Worm (Caenorhabditis elegans) whole organism, young adult: ENCODE data around the gene appg-1.

ENCODE experiments used
- B0019.2 ChIP-seq: fragments of 200-800 bp; sonication (Bioruptor generic); conservative IDR thresholded peaks from 2 replicates; pipeline ENCODE4 v1.3.6; 2022; ENCODE audit warnings: missing genetic modification reagents, missing genetic modification characterization, missing compliant biosample characterization
- C17E4.6 ChIP-seq: fragments of 200-800 bp; sonication (Bioruptor generic); IDR thresholded peaks from 2 replicates; pipeline ENCODE4 v1.3.6; 2022; ENCODE audit warnings: missing genetic modification reagents, missing genetic modification characterization, missing compliant biosample characterization
- F22D6.2 ChIP-seq: sonication (generic microtip); optimal IDR thresholded peaks from 2 replicates; lab custom pipeline; 2016; ENCODE audit warnings: mild to moderate bottlenecking, missing genetic modification characterization, missing compliant biosample characterization
- F23B12.7 ChIP-seq: sonication (generic microtip); optimal IDR thresholded peaks from 2 replicates; lab custom pipeline; 2017; ENCODE audit warnings: missing genetic modification characterization, mild to moderate bottlenecking, missing compliant biosample characterization, antibody characterized with exemption, moderate library complexity; ENCODE audit not compliant: insufficient read depth
- F37B4.10 ChIP-seq: fragments of 200-800 bp; sonication (Bioruptor generic); IDR thresholded peaks from 2 replicates; pipeline ENCODE4 v1.3.6; 2022; ENCODE audit warnings: missing genetic modification characterization, missing compliant biosample characterization
- F52B5.7 ChIP-seq: sonication (generic microtip); optimal IDR thresholded peaks from 2 replicates; lab custom pipeline; 2016; ENCODE audit warnings: mild to moderate bottlenecking, missing genetic modification characterization, missing compliant biosample characterization
- F57A8.1 ChIP-seq: fragments of 200-800 bp; sonication (Bioruptor generic); optimal IDR thresholded peaks from 2 replicates; lab custom pipeline; 2018; ENCODE audit warnings: mild to moderate bottlenecking, missing genetic modification characterization, moderate library complexity, missing compliant biosample characterization
- K11D2.4 ChIP-seq: fragments of 200-800 bp; sonication (Bioruptor generic); IDR thresholded peaks from 2 replicates; pipeline ENCODE4 v1.3.6; 2022; ENCODE audit warnings: missing genetic modification reagents, missing genetic modification characterization, missing compliant biosample characterization
- ZK185.1 ChIP-seq: sonication (generic microtip); optimal IDR thresholded peaks from 2 replicates; lab custom pipeline; 2016; ENCODE audit warnings: mild to moderate bottlenecking, missing genetic modification characterization, missing compliant biosample characterization; ENCODE audit not compliant: poor library complexity, severe bottlenecking
- akir-1 ChIP-seq: fragments of 200-800 bp; sonication (Bioruptor generic); optimal IDR thresholded peaks from 2 replicates; lab custom pipeline; 2018; ENCODE audit warnings: mild to moderate bottlenecking, missing genetic modification characterization, moderate library complexity, missing compliant biosample characterization
- athp-1 ChIP-seq: sonication (generic microtip); optimal IDR thresholded peaks from 2 replicates; lab custom pipeline; 2017; ENCODE audit warnings: mild to moderate bottlenecking, missing genetic modification characterization, missing compliant biosample characterization
- attf-3 ChIP-seq: fragments of 200-800 bp; sonication (Bioruptor generic); conservative IDR thresholded peaks from 2 replicates; pipeline ENCODE4 v1.3.6; 2022; ENCODE audit warnings: missing genetic modification reagents, missing genetic modification characterization, missing compliant biosample characterization
- attf-6 ChIP-seq: fragments of 200-800 bp; sonication (Bioruptor generic); IDR thresholded peaks from 2 replicates; pipeline ENCODE4 v1.3.6; 2022; ENCODE audit warnings: missing genetic modification reagents, missing genetic modification characterization, missing compliant biosample characterization
- cebp-1 ChIP-seq, 2 experiments: fragments of 200-800 bp in 1 of 2; sonication (Bioruptor generic) in 1 of 2; sonication (generic microtip) in 1 of 2; IDR thresholded peaks in 1 of 2; optimal IDR thresholded peaks in 1 of 2; 2 replicates each; pipeline versions ENCODE4 v1.3.6 to Lab custom; 2017 to 2022; ENCODE audit warnings: missing compliant biosample characterization in 2 of 2, missing genetic modification characterization in 2 of 2, mild to moderate bottlenecking in 1 of 2, missing genetic modification reagents in 1 of 2, moderate library complexity in 1 of 2
- ceh-100 ChIP-seq: fragments of 200-800 bp; sonication (Bioruptor generic); IDR thresholded peaks from 2 replicates; pipeline ENCODE4 v1.3.6; 2022; ENCODE audit warnings: missing genetic modification reagents, missing genetic modification characterization, missing compliant biosample characterization
- ceh-40 ChIP-seq: fragments of 200-800 bp; sonication (Bioruptor generic); IDR thresholded peaks from 2 replicates; pipeline ENCODE4 v1.3.6; 2022; ENCODE audit warnings: missing genetic modification characterization, missing compliant biosample characterization
- ceh-79 ChIP-seq: sonication (generic microtip); optimal IDR thresholded peaks from 2 replicates; lab custom pipeline; 2017; ENCODE audit warnings: mild to moderate bottlenecking, missing genetic modification characterization, missing compliant biosample characterization
- ceh-91 ChIP-seq: fragments of 200-800 bp; sonication (Bioruptor generic); IDR thresholded peaks from 2 replicates; pipeline ENCODE4 v1.3.6; 2022; ENCODE audit warnings: missing genetic modification reagents, missing genetic modification characterization, missing compliant biosample characterization
- chd-7 ChIP-seq: sonication (generic microtip); optimal IDR thresholded peaks from 2 replicates; lab custom pipeline; 2016; ENCODE audit warnings: mild to moderate bottlenecking, missing genetic modification characterization, moderate library complexity, missing compliant biosample characterization
- dox-1 ChIP-seq: fragments of 200-800 bp; sonication (Bioruptor generic); IDR thresholded peaks from 2 replicates; pipeline ENCODE4 v1.3.6; 2022; ENCODE audit warnings: missing genetic modification reagents, missing genetic modification characterization, missing compliant biosample characterization
- dpff-1 ChIP-seq: sonication (generic microtip); optimal IDR thresholded peaks from 2 replicates; lab custom pipeline; 2017; ENCODE audit warnings: mild to moderate bottlenecking, missing genetic modification characterization, missing compliant biosample characterization
- dpl-1 ChIP-seq: fragments of 150-350 bp; optimal IDR thresholded peaks from 2 replicates; lab custom pipeline; 2014; ENCODE audit warnings: missing biosample characterization, missing genetic modification reagents, missing genetic modification characterization
- egl-18 ChIP-seq: fragments of 200-800 bp; sonication (Bioruptor generic); IDR thresholded peaks from 2 replicates; pipeline ENCODE4 v1.3.6; 2022; ENCODE audit warnings: missing genetic modification reagents, missing genetic modification characterization, missing compliant biosample characterization
- ekl-4 ChIP-seq: fragments of 200-800 bp; sonication (Bioruptor generic); IDR thresholded peaks from 2 replicates; pipeline ENCODE4 v1.3.6; 2022; ENCODE audit warnings: missing genetic modification reagents, missing genetic modification characterization, missing compliant biosample characterization
- gei-17 ChIP-seq: fragments of 200-800 bp; sonication (Bioruptor generic); optimal IDR thresholded peaks from 2 replicates; lab custom pipeline; 2018; ENCODE audit warnings: mild to moderate bottlenecking, missing genetic modification characterization, missing compliant biosample characterization
- hmg-1.2 ChIP-seq: fragments of 200-800 bp; sonication (Bioruptor generic); IDR thresholded peaks from 2 replicates; pipeline ENCODE4 v1.3.6; 2022; ENCODE audit warnings: missing genetic modification reagents, missing genetic modification characterization, missing compliant biosample characterization
- lag-1 ChIP-seq: fragments of 200-800 bp; sonication (Bioruptor generic); IDR thresholded peaks from 2 replicates; pipeline ENCODE4 v1.3.6; 2022; ENCODE audit warnings: missing genetic modification reagents, missing genetic modification characterization, missing compliant biosample characterization
- let-607 ChIP-seq, 2 experiments: fragments of 200-800 bp in 1 of 2; sonication (Bioruptor generic) in 1 of 2; sonication (generic microtip) in 1 of 2; optimal IDR thresholded peaks; 2 replicates each; lab custom pipeline; 2016 to 2018; ENCODE audit warnings: mild to moderate bottlenecking in 2 of 2, missing compliant biosample characterization in 2 of 2, missing genetic modification characterization in 2 of 2, moderate library complexity in 2 of 2, missing genotype in 1 of 2
- lin-26 ChIP-seq: fragments of 200-800 bp; sonication (Bioruptor generic); IDR thresholded peaks from 2 replicates; pipeline ENCODE4 v1.3.6; 2022; ENCODE audit warnings: missing genetic modification reagents, missing genetic modification characterization, missing compliant biosample characterization
- lin-35 ChIP-seq, 3 experiments: fragments of 150-350 bp in 2 of 3; sonication (generic microtip) in 1 of 3; optimal IDR thresholded peaks; 2 replicates each; lab custom pipeline; 2014 to 2018; ENCODE audit warnings: missing biosample characterization in 3 of 3, missing genetic modification characterization in 3 of 3, missing genetic modification reagents in 3 of 3
- madf-6 ChIP-seq: fragments of 200-800 bp; sonication (Bioruptor generic); IDR thresholded peaks from 2 replicates; pipeline ENCODE4 v1.3.6; 2022; ENCODE audit warnings: missing genetic modification reagents, missing genetic modification characterization, missing compliant biosample characterization
- mel-28 ChIP-seq: sonication (generic microtip); optimal IDR thresholded peaks from 2 replicates; lab custom pipeline; 2016; ENCODE audit warnings: borderline replicate concordance, mild to moderate bottlenecking, missing genetic modification characterization, missing compliant biosample characterization
- mes-4 ChIP-seq: sonication (generic microtip); optimal IDR thresholded peaks from 2 replicates; lab custom pipeline; 2016; ENCODE audit warnings: missing genotype, missing genetic modification characterization, missing compliant biosample characterization
- mxl-1 ChIP-seq: sonication (generic microtip); optimal IDR thresholded peaks from 2 replicates; lab custom pipeline; 2016; ENCODE audit warnings: missing genetic modification characterization, missing compliant biosample characterization
- nfyb-1 ChIP-seq: fragments of 200-800 bp; sonication (Bioruptor generic); IDR thresholded peaks from 2 replicates; pipeline ENCODE4 v1.3.6; 2022; ENCODE audit warnings: missing genetic modification reagents, missing genetic modification characterization, missing compliant biosample characterization
- nhr-27 ChIP-seq: fragments of 200-800 bp; sonication (Bioruptor generic); optimal IDR thresholded peaks from 2 replicates; lab custom pipeline; 2018; ENCODE audit warnings: mild to moderate bottlenecking, missing genetic modification characterization, moderate library complexity, missing compliant biosample characterization
- nhr-90 ChIP-seq: sonication (generic microtip); optimal IDR thresholded peaks from 2 replicates; lab custom pipeline; 2016; ENCODE audit warnings: missing genotype, mild to moderate bottlenecking, missing genetic modification characterization, missing compliant biosample characterization
- pbrm-1 ChIP-seq: fragments of 200-800 bp; sonication (Bioruptor generic); IDR thresholded peaks from 2 replicates; pipeline ENCODE4 v1.3.6; 2022; ENCODE audit warnings: missing genetic modification reagents, missing genetic modification characterization, missing compliant biosample characterization
- rec-8 ChIP-seq, 2 experiments: sonication (generic microtip); optimal IDR thresholded peaks; 2 replicates each; lab custom pipeline; 2016; ENCODE audit warnings: mild to moderate bottlenecking in 2 of 2, missing genetic modification characterization in 2 of 2, missing genetic modification reagents in 2 of 2, missing genotype in 2 of 2, missing biosample characterization in 1 of 2, missing compliant biosample characterization in 1 of 2, moderate library complexity in 1 of 2
- rpc-1 ChIP-seq, 2 experiments: fragments of 150-350 bp in 1 of 2; sonication (generic microtip) in 1 of 2; optimal IDR thresholded peaks; 2 replicates each; lab custom pipeline; 2014 to 2018; ENCODE audit warnings: missing biosample characterization in 1 of 2, missing genetic modification characterization in 1 of 2, missing genetic modification reagents in 1 of 2, missing genotype in 1 of 2
- sdz-38 ChIP-seq: sonication (generic microtip); optimal IDR thresholded peaks from 2 replicates; lab custom pipeline; 2016; ENCODE audit warnings: missing genotype, missing genetic modification characterization, missing compliant biosample characterization
- sea-2 ChIP-seq: fragments of 200-800 bp; sonication (Bioruptor generic); IDR thresholded peaks from 2 replicates; pipeline ENCODE4 v1.3.6; 2022; ENCODE audit warnings: missing genetic modification characterization, missing compliant biosample characterization
- tbp1 ChIP-seq: fragments of 200-800 bp; sonication (Bioruptor generic); optimal IDR thresholded peaks from 2 replicates; lab custom pipeline; 2018; ENCODE audit warnings: mild to moderate bottlenecking, missing genetic modification characterization, missing compliant biosample characterization
- tlf-1 ChIP-seq: fragments of 200-800 bp; sonication (Bioruptor generic); optimal IDR thresholded peaks from 2 replicates; lab custom pipeline; 2018; ENCODE audit warnings: mild to moderate bottlenecking, missing genetic modification characterization, missing compliant biosample characterization
- xnd-1 ChIP-seq: sonication (generic microtip); optimal IDR thresholded peaks from 2 replicates; lab custom pipeline; 2016; ENCODE audit warnings: missing genotype, missing genetic modification reagents, missing genetic modification characterization, missing compliant biosample characterization
- ztf-18 ChIP-seq: sonication (generic microtip); optimal IDR thresholded peaks from 2 replicates; lab custom pipeline; 2016; ENCODE audit warnings: missing genotype, mild to moderate bottlenecking, missing genetic modification characterization, missing compliant biosample characterization
- ztf-25 ChIP-seq: fragments of 200-800 bp; sonication (Bioruptor generic); IDR thresholded peaks from 2 replicates; pipeline ENCODE4 v1.3.6; 2022; ENCODE audit warnings: missing genetic modification reagents, missing genetic modification characterization, missing compliant biosample characterization

The appg-1 gene

ce11 chrII:10300954-10301353, 24.9 kb upstream of the appg-1 start, which contains the start of gene mdt-22 (continued):
- TF ChIP-seq ceh-79 (tag; lab: Kevin White, UChicago): no peak
- no peak for TF ChIP-seq rpc-1 (optimal IDR thresholded peaks at IDR 0.05; lab: Kevin White, UChicago)
- no peak for TF ChIP-seq rpc-1 (tag; optimal IDR thresholded peaks at IDR 0.05; lab: Kevin White, UChicago)
- peak; percentile 60 for TF ChIP-seq ztf-18 (tag; lab: Kevin White, UChicago)
- peak; percentile 89 for TF ChIP-seq dpl-1 (GFP tag; lab: Kevin White, UChicago)
- peak; percentile 17 for TF ChIP-seq nhr-90 (tag; lab: Kevin White, UChicago)
- TF ChIP-seq lin-35 (GFP tag; optimal IDR thresholded peaks at IDR 0.05; lab: Kevin White, UChicago): peak; percentile 20 to 90 (median 73)
- no peak for TF ChIP-seq mes-4
- no peak for TF ChIP-seq mel-28 (tag; lab: Kevin White, UChicago)
- no peak for TF ChIP-seq sdz-38
- TF ChIP-seq madf-6 (GFP tag; lab: Robert Waterston, UW): peak; percentile 83
- TF ChIP-seq hmg-1.2: peak; percentile 55
- peak; percentile 41 for TF ChIP-seq F52B5.7 (tag; lab: Kevin White, UChicago)
- TF ChIP-seq F23B12.7 (tag; lab: Kevin White, UChicago): peak; percentile 42
- TF ChIP-seq F57A8.1 (GFP tag; lab: Kevin White, UChicago): no peak
- TF ChIP-seq ekl-4 (GFP tag; lab: Robert Waterston, UW): peak; percentile 82
- TF ChIP-seq C17E4.6: peak; percentile 73
- TF ChIP-seq B0019.2 (GFP tag; lab: Robert Waterston, UW): 0 out of 2 replicates have a peak, but pooled peaks have one; percentile 43
- peak; percentile 34; the same call in 1 of the 2 replicates for TF ChIP-seq cebp-1 (GFP tag; IDR thresholded peaks at IDR 0.05; lab: Robert Waterston, UW)
- peak; percentile 74 for TF ChIP-seq cebp-1 (tag; optimal IDR thresholded peaks at IDR 0.05; lab: Kevin White, UChicago)
- peak; percentile 86 for TF ChIP-seq nfyb-1
- TF ChIP-seq ceh-91: no peak
- peak; percentile 66 for TF ChIP-seq pbrm-1 (GFP tag; lab: Robert Waterston, UW)
- peak; percentile 72 for TF ChIP-seq tbp1 (GFP tag; lab: Kevin White, UChicago)
- TF ChIP-seq lag-1 (GFP tag; lab: Robert Waterston, UW): no peak
- TF ChIP-seq rec-8 (tag; optimal IDR thresholded peaks at IDR 0.05; lab: Kevin White, UChicago): peak in 1 of 2 experiments; percentile 2
- peak in 1 of 2 experiments; percentile 49 for TF ChIP-seq let-607 (tag; optimal IDR thresholded peaks at IDR 0.05; lab: Kevin White, UChicago)
- no peak for TF ChIP-seq mxl-1 (tag; lab: Kevin White, UChicago)
- TF ChIP-seq attf-6 (GFP tag; lab: Robert Waterston, UW): peak; percentile 39; the same call in 1 of the 2 replicates
- TF ChIP-seq gei-17: no peak
- TF ChIP-seq dpff-1: no peak
- no peak for TF ChIP-seq F37B4.10 (GFP tag; lab: Robert Waterston, UW)
- peak; percentile 63 for TF ChIP-seq lin-26
- peak; percentile 73 for TF ChIP-seq K11D2.4 (GFP tag; lab: Robert Waterston, UW)
- TF ChIP-seq ceh-100 (GFP tag; lab: Robert Waterston, UW): peak; percentile 71
- peak; percentile 45 for TF ChIP-seq xnd-1 (tag; lab: Kevin White, UChicago)
- no peak for TF ChIP-seq F22D6.2 (tag; lab: Kevin White, UChicago)
- no peak for TF ChIP-seq ceh-40
- peak; percentile 60 for TF ChIP-seq tlf-1 (GFP tag; lab: Kevin White, UChicago)
- no peak for TF ChIP-seq egl-18
- no peak for TF ChIP-seq akir-1 (GFP tag; lab: Kevin White, UChicago)
- TF ChIP-seq athp-1 (tag; lab: Kevin White, UChicago): peak; percentile 50
- peak; percentile 70 for TF ChIP-seq chd-7 (tag; lab: Kevin White, UChicago)
- TF ChIP-seq sea-2 (GFP tag; lab: Robert Waterston, UW): no peak
- TF ChIP-seq ZK185.1 (tag; lab: Kevin White, UChicago): peak; percentile 66
- no peak for TF ChIP-seq ztf-25 (GFP tag; lab: Robert Waterston, UW)
- peak; percentile 55; the same call in 1 of the 2 replicates for TF ChIP-seq attf-3 (GFP tag; lab: Robert Waterston, UW)
- TF ChIP-seq dox-1: peak; percentile 76; the same call in 1 of the 2 replicates
- TF ChIP-seq nhr-27: no peak
